Worm (Caenorhabditis elegans): Measurements from ENCODE around the gene taf-2.

Gene taf-2

DNA sequence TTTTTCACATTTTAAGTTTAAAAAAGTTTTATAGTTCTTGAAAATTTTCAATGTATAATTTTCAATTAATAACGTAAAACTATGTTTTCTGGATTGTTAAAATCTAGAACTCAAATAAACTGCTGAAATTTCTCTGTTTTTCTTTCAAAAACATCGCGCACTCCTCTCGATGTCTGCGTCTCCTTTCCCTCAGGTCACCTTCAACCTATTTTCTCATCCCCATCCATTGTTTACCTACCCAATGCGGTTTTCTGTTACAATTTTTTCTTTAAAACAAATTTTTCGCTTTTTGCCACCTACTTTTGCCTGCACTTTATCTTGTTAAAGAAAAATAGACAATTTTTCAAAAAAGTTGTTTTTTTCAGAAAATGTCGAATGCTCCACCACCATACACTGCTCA, 39.8 kb upstream of the taf-2 start, which contains the start of gene ZC416.2:
ZC416.2 (plus strand) TSS at position 366 of the 400 bp plus-strand sequence.
- TF ChIP-seq gmeb-2 (tag; optimal IDR thresholded peaks at IDR 0.05) (no peak), ahr-1 (tag; optimal IDR thresholded peaks at IDR 0.05) (no peak), fkh-10 (GFP tag; optimal IDR thresholded peaks at IDR 0.05) (no peak), hlh-13 (GFP tag; optimal IDR thresholded peaks at IDR 0.05) (no peak), ceh-34 (tag; optimal IDR thresholded peaks at IDR 0.05) (no peak), dmd-4 (tag; optimal IDR thresholded peaks at IDR 0.05; ENCODE audit: borderline replicate concordance) (no peak), ceh-14 (tag; optimal IDR thresholded peaks at IDR 0.05) (no peak), F13H6.1 (tag; optimal IDR thresholded peaks at IDR 0.05) (no peak), sdc-2 (tag; optimal IDR thresholded peaks at IDR 0.05) (no peak), ceh-9 (tag; optimal IDR thresholded peaks at IDR 0.05) (no peak), pax-1 (tag; optimal IDR thresholded peaks at IDR 0.05) (no peak), pat-9 (tag; optimal IDR thresholded peaks at IDR 0.05) (no peak), nfya-1 (tag; optimal IDR thresholded peaks at IDR 0.05) (no peak), lim-6 (tag; optimal IDR thresholded peaks at IDR 0.05) (no peak), elt-4 (tag; optimal IDR thresholded peaks at IDR 0.05) (no peak), hlh-15 (tag; optimal IDR thresholded peaks at IDR 0.05) (no peak)

DNA sequence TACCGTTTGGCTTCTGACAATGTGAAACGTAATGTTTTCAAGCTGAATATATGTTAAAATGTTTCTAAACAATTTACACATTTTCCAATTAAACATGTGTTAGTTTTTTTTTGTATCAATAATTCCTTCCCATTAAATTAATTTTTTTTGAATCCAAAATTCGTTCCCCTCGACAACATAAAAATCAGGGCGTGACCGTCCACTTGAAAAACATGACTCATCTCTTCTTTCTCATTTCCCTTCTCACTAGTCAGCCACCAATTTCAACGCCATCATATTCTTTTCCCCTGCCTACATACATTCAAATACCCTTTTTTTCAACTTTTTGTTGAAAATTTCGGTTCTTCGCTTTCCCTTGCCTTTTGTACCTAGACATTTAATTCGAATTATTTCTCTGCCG, 39.1 kb upstream of the taf-2 start:
- TF ChIP-seq ref-2 (tag; optimal IDR thresholded peaks at IDR 0.05): no peak
- TF ChIP-seq unc-86 (tag; optimal IDR thresholded peaks at IDR 0.05): no peak
- no peak for TF ChIP-seq ets-4 (tag; optimal IDR thresholded peaks at IDR 0.05)
- TF ChIP-seq ama-1 (optimal IDR thresholded peaks at IDR 0.05): no peak
- no peak for TF ChIP-seq unc-3 (GFP tag; conservative IDR thresholded peaks at IDR 0.05)
- no peak for TF ChIP-seq unc-3 (tag; optimal IDR thresholded peaks at IDR 0.05)
- TF ChIP-seq sox-2 (GFP tag; IDR thresholded peaks at IDR 0.05): no peak
- no peak for TF ChIP-seq ceh-31 (tag; optimal IDR thresholded peaks at IDR 0.05)
- no peak for TF ChIP-seq ceh-14 (tag; optimal IDR thresholded peaks at IDR 0.05)
- TF ChIP-seq C08G9.2 (tag; optimal IDR thresholded peaks at IDR 0.05): no peak
- TF ChIP-seq ceh-2 (tag; optimal IDR thresholded peaks at IDR 0.05): no peak
- no peak for TF ChIP-seq tbx-2 (tag; optimal IDR thresholded peaks at IDR 0.05)
- TF ChIP-seq mec-3 (tag; optimal IDR thresholded peaks at IDR 0.05; ENCODE audit: borderline replicate concordance): no peak
- TF ChIP-seq npax-4 (tag; optimal IDR thresholded peaks at IDR 0.05): no peak
- no peak for TF ChIP-seq elt-4 (tag; optimal IDR thresholded peaks at IDR 0.05)
- no peak for TF ChIP-seq pqm-1 (tag; optimal IDR thresholded peaks at IDR 0.05)

DNA sequence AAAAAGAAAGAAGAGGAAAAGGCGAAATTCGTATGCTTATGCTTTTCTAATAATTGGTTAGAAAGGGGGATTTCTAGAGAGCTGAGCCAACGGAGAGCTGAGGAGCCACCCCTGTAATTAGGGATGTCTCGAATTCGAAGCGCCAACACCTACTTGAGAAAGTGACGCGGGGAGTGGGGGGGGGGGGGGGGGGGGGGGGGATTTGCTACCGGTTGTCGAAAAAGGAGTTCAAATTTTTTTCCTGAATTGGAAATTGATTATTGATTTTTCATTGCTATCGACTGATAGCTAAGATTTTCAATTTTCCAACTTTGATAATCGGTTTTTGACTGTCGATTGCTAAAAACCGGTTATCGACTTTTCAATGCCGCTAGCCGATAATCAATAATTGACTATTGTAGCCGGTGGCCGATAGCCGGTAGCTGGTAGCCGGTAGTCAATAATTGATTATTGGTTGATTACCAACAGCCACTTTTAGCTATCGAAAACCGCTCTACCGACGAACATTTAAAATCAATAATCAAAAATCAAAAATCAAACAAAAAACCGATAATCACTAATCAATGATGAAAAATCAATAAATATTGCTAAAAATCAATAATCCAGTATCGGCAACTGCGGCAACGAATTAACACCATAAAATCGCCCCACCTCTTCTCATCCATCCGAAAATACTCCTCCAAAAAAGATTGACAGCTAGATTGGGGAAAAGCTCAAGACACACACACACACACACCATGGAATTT, 35.7 kb upstream of the taf-2 start:
- TF ChIP-seq odd-2 (tag; optimal IDR thresholded peaks at IDR 0.05) (no peak), ceh-14 (tag; optimal IDR thresholded peaks at IDR 0.05) (no peak), madf-2 (tag; optimal IDR thresholded peaks at IDR 0.05) (no peak), pha-2 (tag; optimal IDR thresholded peaks at IDR 0.05) (no peak), pros-1 (tag; optimal IDR thresholded peaks at IDR 0.05) (no peak), sox-2 (GFP tag; IDR thresholded peaks at IDR 0.05) (no peak), nhr-11 (tag; optimal IDR thresholded peaks at IDR 0.05) (no peak), ceh-24 (tag; optimal IDR thresholded peaks at IDR 0.05) (no peak), ttx-3 (tag; optimal IDR thresholded peaks at IDR 0.05) (no peak), ceh-34 (tag; optimal IDR thresholded peaks at IDR 0.05) (no peak), fax-1 (tag; optimal IDR thresholded peaks at IDR 0.05) (no peak), K02D7.2 (tag; optimal IDR thresholded peaks at IDR 0.05) (no peak), C08G9.2 (tag; optimal IDR thresholded peaks at IDR 0.05) (no peak), K09A11.1 (tag; optimal IDR thresholded peaks at IDR 0.05; ENCODE audit: insufficient read depth) (no peak), fkh-10 (GFP tag; optimal IDR thresholded peaks at IDR 0.05) (no peak), ceh-30 (tag; optimal IDR thresholded peaks at IDR 0.05) (no peak), F13H6.1 (tag; optimal IDR thresholded peaks at IDR 0.05) (no peak)
